Fruit fly (Drosophila melanogaster) whole organism, embryonic: ENCODE measurements around the gene spn-E.

ENCODE experiments used
- ATbp ChIP-seq: fragments of 200-800 bp; sonication (Bioruptor generic); optimal IDR thresholded peaks from 2 replicates; lab custom pipeline; 2017; ENCODE audit warnings: missing biosample characterization, mild to moderate bottlenecking, missing genetic modification characterization, missing genetic modification reagents
- Asciz ChIP-seq: fragments of 200-800 bp; sonication (Bioruptor generic); optimal IDR thresholded peaks from 2 replicates; lab custom pipeline; 2017; ENCODE audit warnings: missing biosample characterization, mild to moderate bottlenecking, missing genetic modification characterization, missing genetic modification reagents
- Atf6 ChIP-seq: fragments of 200-800 bp; sonication (Bioruptor generic); IDR thresholded peaks from 2 replicates; pipeline ENCODE4 v1.3.6; 2022; ENCODE audit warnings: missing biosample characterization, missing genetic modification characterization
- BtbVII ChIP-seq: fragments of 200-800 bp; sonication (Bioruptor generic); optimal IDR thresholded peaks from 3 replicates; lab custom pipeline; 2017; ENCODE audit warnings: missing biosample characterization, mild to moderate bottlenecking, missing genetic modification characterization
- CG11695 ChIP-seq: fragments of 200-800 bp; sonication (Bioruptor generic); IDR thresholded peaks from 3 replicates; pipeline ENCODE4 v1.3.6; 2022; ENCODE audit warnings: missing biosample characterization, missing genetic modification characterization
- CG13624 ChIP-seq: fragments of 200-800 bp; sonication (Bioruptor generic); optimal IDR thresholded peaks from 2 replicates; lab custom pipeline; 2016; ENCODE audit warnings: missing biosample characterization, missing genetic modification characterization
- CG13775 ChIP-seq: fragments of 200-800 bp; sonication (Bioruptor generic); optimal IDR thresholded peaks from 3 replicates; lab custom pipeline; 2017; ENCODE audit warnings: missing biosample characterization, mild to moderate bottlenecking, missing genetic modification characterization
- CG14441 ChIP-seq: fragments of 200-800 bp; sonication (Bioruptor generic); IDR thresholded peaks from 2 replicates; pipeline ENCODE4 v1.3.6; 2022; ENCODE audit warnings: missing biosample characterization, missing genetic modification characterization
- CG14710 ChIP-seq: fragments of 200-800 bp; sonication (Bioruptor generic); optimal IDR thresholded peaks from 3 replicates; lab custom pipeline; 2019; ENCODE audit warnings: missing biosample characterization, mild to moderate bottlenecking, missing genetic modification characterization, moderate library complexity
- CG17802 ChIP-seq: fragments of 200-800 bp; sonication (Bioruptor generic); optimal IDR thresholded peaks from 2 replicates; lab custom pipeline; 2018; ENCODE audit warnings: missing biosample characterization, mild to moderate bottlenecking, missing genetic modification characterization, moderate library complexity
- CG2120 ChIP-seq: fragments of 200-800 bp; sonication (Bioruptor generic); optimal IDR thresholded peaks from 3 replicates; lab custom pipeline; 2016; ENCODE audit warnings: missing biosample characterization, missing genetic modification characterization
- CG2889 ChIP-seq: fragments of 200-800 bp; sonication (Bioruptor generic); IDR thresholded peaks from 3 replicates; pipeline ENCODE4 v1.3.6; 2022; ENCODE audit warnings: missing biosample characterization, missing genetic modification characterization
- CG32532 ChIP-seq: fragments of 200-800 bp; sonication (Bioruptor generic); IDR thresholded peaks from 2 replicates; pipeline ENCODE4 v1.3.6; 2022; ENCODE audit warnings: missing biosample characterization, missing genetic modification characterization
- CG34422 ChIP-seq: fragments of 200-800 bp; sonication (Bioruptor generic); IDR thresholded peaks from 3 replicates; pipeline ENCODE4 v1.3.6; 2022; ENCODE audit warnings: missing biosample characterization, missing genetic modification characterization
- CG3838 ChIP-seq: fragments of 200-800 bp; sonication (Bioruptor generic); optimal IDR thresholded peaks from 3 replicates; lab custom pipeline; 2016; ENCODE audit warnings: missing biosample characterization, missing genetic modification characterization
- CG3995 ChIP-seq: fragments of 200-800 bp; sonication (Bioruptor generic); optimal IDR thresholded peaks from 3 replicates; lab custom pipeline; 2016; ENCODE audit warnings: missing biosample characterization, missing genetic modification characterization
- CG4328 ChIP-seq: fragments of 200-800 bp; sonication (Bioruptor generic); optimal IDR thresholded peaks from 3 replicates; lab custom pipeline; 2017; ENCODE audit warnings: missing biosample characterization, missing genetic modification reagents, missing genetic modification characterization
- CG4617 ChIP-seq: fragments of 200-800 bp; sonication (Bioruptor generic); optimal IDR thresholded peaks from 3 replicates; lab custom pipeline; 2016; ENCODE audit warnings: missing biosample characterization, missing genetic modification characterization, borderline replicate concordance
- CG6254 ChIP-seq: fragments of 200-800 bp; sonication (Bioruptor generic); optimal IDR thresholded peaks from 3 replicates; lab custom pipeline; 2017; ENCODE audit warnings: mild to moderate bottlenecking, missing biosample characterization, missing genetic modification reagents, missing genetic modification characterization
- CG8924 ChIP-seq: fragments of 200-800 bp; optimal IDR thresholded peaks from 3 replicates; lab custom pipeline; 2019; ENCODE audit warnings: missing biosample characterization, mild to moderate bottlenecking, missing genetic modification characterization, moderate library complexity
- CG9727 ChIP-seq: fragments of 200-800 bp; sonication (Bioruptor generic); optimal IDR thresholded peaks from 3 replicates; lab custom pipeline; 2017; ENCODE audit warnings: missing biosample characterization, mild to moderate bottlenecking, missing genetic modification characterization
- CG9876 ChIP-seq: fragments of 200-800 bp; sonication (Bioruptor generic); optimal IDR thresholded peaks from 2 replicates; lab custom pipeline; 2016; ENCODE audit warnings: missing biosample characterization, missing genetic modification characterization
- CTCF ChIP-seq: fragments of 200-800 bp; sonication (Bioruptor generic); optimal IDR thresholded peaks from 2 replicates; lab custom pipeline; 2017; ENCODE audit warnings: missing biosample characterization, mild to moderate bottlenecking, missing genetic modification characterization, moderate library complexity
- CkIIα-i1 ChIP-seq: fragments of 200-800 bp; sonication (Bioruptor generic); IDR thresholded peaks from 2 replicates; pipeline ENCODE4 v1.3.6; 2022; ENCODE audit warnings: missing biosample characterization, missing genetic modification characterization
- E2f1 ChIP-seq: fragments of 200-800 bp; sonication (Bioruptor generic); IDR thresholded peaks from 2 replicates; pipeline ENCODE4 v1.3.6; 2022; ENCODE audit warnings: missing biosample characterization, missing genetic modification characterization
- Hsf ChIP-seq: fragments of 200-800 bp; sonication (Bioruptor generic); optimal IDR thresholded peaks from 3 replicates; lab custom pipeline; 2016; ENCODE audit warnings: missing biosample characterization, missing genetic modification characterization
- Lhr ChIP-seq: fragments of 200-800 bp; sonication (Bioruptor generic); optimal IDR thresholded peaks from 3 replicates; lab custom pipeline; 2017; ENCODE audit warnings: mild to moderate bottlenecking, missing biosample characterization, missing genetic modification reagents, missing genetic modification characterization
- Lim3 ChIP-seq: fragments of 200-800 bp; sonication (Bioruptor generic); IDR thresholded peaks from 2 replicates; pipeline ENCODE4 v1.3.6; 2022; ENCODE audit warnings: missing biosample characterization, missing genetic modification characterization
- MESR4 ChIP-seq: fragments of 200-800 bp; sonication (Bioruptor generic); optimal IDR thresholded peaks from 2 replicates; lab custom pipeline; 2018; ENCODE audit warnings: missing biosample characterization, mild to moderate bottlenecking, missing genetic modification characterization, moderate library complexity
- Max ChIP-seq: fragments of 200-800 bp; sonication (Bioruptor generic); optimal IDR thresholded peaks from 2 replicates; lab custom pipeline; 2016; ENCODE audit warnings: missing biosample characterization, mild to moderate bottlenecking, missing genetic modification characterization
- Opbp ChIP-seq: fragments of 200-800 bp; sonication (Bioruptor generic); IDR thresholded peaks from 3 replicates; pipeline ENCODE4 v1.3.6; 2022; ENCODE audit warnings: missing biosample characterization, missing genetic modification characterization; ENCODE audit not compliant: partially characterized antibody
- Rfx ChIP-seq: fragments of 200-800 bp; sonication (Bioruptor generic); IDR thresholded peaks from 2 replicates; pipeline ENCODE4 v1.3.6; 2022; ENCODE audit warnings: missing biosample characterization, missing genetic modification characterization
- Sry-δ ChIP-seq: fragments of 200-800 bp; sonication (Bioruptor generic); optimal IDR thresholded peaks from 2 replicates; lab custom pipeline; 2016; ENCODE audit warnings: missing biosample characterization, missing genetic modification characterization
- Trl ChIP-seq, 3 experiments: fragments of >200 bp in 2 of 3; fragments of 200-800 bp in 1 of 3; sonication (Bioruptor generic) in 1 of 3; optimal IDR thresholded peaks; 2 replicates in 1 of 3; 3 replicates in 2 of 3; lab custom pipeline; 2016 to 2017; ENCODE audit warnings: missing biosample characterization in 1 of 3, missing genetic modification characterization in 1 of 3
- abd-A ChIP-seq: fragments of 200-800 bp; sonication (Bioruptor generic); optimal IDR thresholded peaks from 3 replicates; lab custom pipeline; 2019; ENCODE audit warnings: missing biosample characterization, mild to moderate bottlenecking, missing genetic modification characterization, moderate library complexity
- amos ChIP-seq: fragments of 200-800 bp; sonication (Bioruptor generic); IDR thresholded peaks from 2 replicates; pipeline ENCODE4 v1.3.6; 2022; ENCODE audit warnings: missing biosample characterization, missing genetic modification characterization; ENCODE audit not compliant: partially characterized antibody
- ash1 ChIP-seq: fragments of 200-800 bp; sonication (Bioruptor generic); optimal IDR thresholded peaks from 2 replicates; lab custom pipeline; 2018; ENCODE audit warnings: missing biosample characterization, mild to moderate bottlenecking, missing genetic modification characterization
- ato ChIP-seq: fragments of 200-800 bp; sonication (Bioruptor generic); IDR thresholded peaks from 2 replicates; pipeline ENCODE4 v1.3.6; 2022; ENCODE audit warnings: missing biosample characterization, missing genetic modification characterization; ENCODE audit not compliant: partially characterized antibody
- az2 ChIP-seq: fragments of 200-800 bp; sonication (Bioruptor generic); optimal IDR thresholded peaks from 3 replicates; lab custom pipeline; 2016; ENCODE audit warnings: missing biosample characterization, missing genetic modification characterization
- cad ChIP-seq: fragments of >200 bp; optimal IDR thresholded peaks from 2 replicates; lab custom pipeline; 2017; ENCODE audit warnings: missing biosample characterization, missing genetic modification characterization
- croc ChIP-seq: fragments of 200-800 bp; sonication (Bioruptor generic); conservative IDR thresholded peaks from 3 replicates; pipeline ENCODE4 v1.3.6; 2022; ENCODE audit warnings: missing biosample characterization, missing genetic modification characterization
- fd64A ChIP-seq: fragments of 200-800 bp; sonication (Bioruptor generic); optimal IDR thresholded peaks from 3 replicates; lab custom pipeline; 2018; ENCODE audit warnings: missing biosample characterization, mild to moderate bottlenecking, missing genetic modification characterization
- maf-S ChIP-seq: fragments of 200-800 bp; sonication (Bioruptor generic); optimal IDR thresholded peaks from 2 replicates; lab custom pipeline; 2016; ENCODE audit warnings: missing biosample characterization, missing genetic modification characterization
- pfk ChIP-seq: fragments of 200-800 bp; sonication (Bioruptor generic); optimal IDR thresholded peaks from 2 replicates; lab custom pipeline; 2018; ENCODE audit warnings: missing biosample characterization, mild to moderate bottlenecking, missing genetic modification characterization, moderate library complexity
- pita ChIP-seq: fragments of 200-800 bp; sonication (Bioruptor generic); optimal IDR thresholded peaks from 2 replicates; lab custom pipeline; 2017; ENCODE audit warnings: missing biosample characterization, mild to moderate bottlenecking, missing genetic modification characterization
- row ChIP-seq: fragments of 200-800 bp; sonication (Bioruptor generic); IDR thresholded peaks from 3 replicates; pipeline ENCODE4 v1.3.6; 2022; ENCODE audit warnings: missing biosample characterization, missing genetic modification characterization
- schlank ChIP-seq: fragments of 200-800 bp; sonication (Bioruptor generic); optimal IDR thresholded peaks from 2 replicates; lab custom pipeline; 2018; ENCODE audit warnings: missing biosample characterization, mild to moderate bottlenecking, missing genetic modification characterization
- so ChIP-seq: fragments of 200-800 bp; sonication (Bioruptor generic); IDR thresholded peaks from 3 replicates; pipeline ENCODE4 v1.3.6; 2022; ENCODE audit warnings: missing biosample characterization, missing genetic modification characterization
- stwl ChIP-seq: fragments of 200-800 bp; sonication (Bioruptor generic); optimal IDR thresholded peaks from 3 replicates; lab custom pipeline; 2018; ENCODE audit warnings: missing biosample characterization, mild to moderate bottlenecking, missing genetic modification characterization, moderate library complexity
- tgo ChIP-seq: fragments of 200-800 bp; sonication (Bioruptor generic); IDR thresholded peaks from 3 replicates; pipeline ENCODE4 v1.3.6; 2022; ENCODE audit warnings: missing biosample characterization, missing genetic modification characterization
- z ChIP-seq: fragments of 200-800 bp; sonication (Bioruptor generic); IDR thresholded peaks from 3 replicates; pipeline ENCODE4 v1.3.6; 2022; ENCODE audit warnings: missing biosample characterization, missing genetic modification characterization

The spn-E gene

dm6 chr3R:15834375-15835031, 2.7 kb upstream of the spn-E start, which contains the start of the genes CG43317 and Arpc3A (continued):
- TF ChIP-seq Hsf (GFP tag; lab: Kevin White, UChicago): no peak
- TF ChIP-seq CG3838 (GFP tag; lab: Kevin White, UChicago): no peak
- no peak for TF ChIP-seq schlank
- TF ChIP-seq CG14441 (GFP tag; lab: Robert Waterston, UW): no peak
- no peak for TF ChIP-seq fd64A (GFP tag; lab: Kevin White, UChicago)
- no peak for TF ChIP-seq maf-S (GFP tag; lab: Kevin White, UChicago)
- TF ChIP-seq CG2889 (GFP tag; lab: Robert Waterston, UW): no peak
- TF ChIP-seq stwl (tag; lab: Kevin White, UChicago): peak; percentile 69
- TF ChIP-seq Opbp: 0 out of 3 replicates have a peak, but pooled peaks have one; percentile 40
- TF ChIP-seq so (GFP tag; lab: Robert Waterston, UW): no peak
- peak; percentile 4 for TF ChIP-seq CG2120 (GFP tag; lab: Kevin White, UChicago)
- no peak for TF ChIP-seq Max (GFP tag; lab: Kevin White, UChicago)
- TF ChIP-seq CG9727: no peak
- TF ChIP-seq az2 (GFP tag; lab: Kevin White, UChicago): no peak
- TF ChIP-seq CG14710 (tag; lab: Kevin White, UChicago): peak; percentile 22
- peak; percentile 48 for TF ChIP-seq Sry-δ (GFP tag; lab: Kevin White, UChicago)
- TF ChIP-seq CG8924 (tag; lab: Kevin White, UChicago): no peak
- no peak for TF ChIP-seq CG11695 (GFP tag; lab: Robert Waterston, UW)
- TF ChIP-seq E2f1 (GFP tag; lab: Robert Waterston, UW): no peak
- no peak for TF ChIP-seq CG13624 (GFP tag; lab: Kevin White, UChicago)
- no peak for TF ChIP-seq amos (GFP tag; lab: Robert Waterston, UW)
- TF ChIP-seq Rfx (GFP tag; lab: Robert Waterston, UW): no peak
- TF ChIP-seq CkIIα-i1: no peak
- no peak for TF ChIP-seq BtbVII (GFP tag; lab: Kevin White, UChicago)
- TF ChIP-seq ato (GFP tag; lab: Robert Waterston, UW): no peak
- no peak for TF ChIP-seq CG6254 (GFP tag; lab: Kevin White, UChicago)
- TF ChIP-seq CG3995 (GFP tag; lab: Kevin White, UChicago): peak; percentile 48
- TF ChIP-seq CG13775 (GFP tag; lab: Kevin White, UChicago): no peak
- TF ChIP-seq z (GFP tag; lab: Robert Waterston, UW): no peak
- TF ChIP-seq Lhr (GFP tag; lab: Kevin White, UChicago): no peak
- no peak for TF ChIP-seq CG9876 (GFP tag; lab: Kevin White, UChicago)
- TF ChIP-seq pfk (GFP tag; lab: Kevin White, UChicago): no peak
- no peak for TF ChIP-seq CG17802
- TF ChIP-seq pita (GFP tag; lab: Kevin White, UChicago): no peak
- TF ChIP-seq CTCF (GFP tag; lab: Kevin White, UChicago): no peak
- TF ChIP-seq CG4328 (GFP tag; lab: Kevin White, UChicago): no peak
- TF ChIP-seq Trl (optimal IDR thresholded peaks at IDR 0.05; lab: Kevin White, UChicago): no peak
- no peak for TF ChIP-seq Trl (GFP tag; optimal IDR thresholded peaks at IDR 0.05; lab: Kevin White, UChicago)
- no peak for TF ChIP-seq tgo (GFP tag; lab: Robert Waterston, UW)
- TF ChIP-seq CG34422 (GFP tag; lab: Robert Waterston, UW): no peak
- no peak for TF ChIP-seq Lim3 (GFP tag; lab: Robert Waterston, UW)
- TF ChIP-seq CG32532 (GFP tag; lab: Robert Waterston, UW): no peak
- no peak for TF ChIP-seq cad (GFP tag; lab: Kevin White, UChicago)
- TF ChIP-seq croc (GFP tag; lab: Robert Waterston, UW): no peak
- peak; percentile 56 for TF ChIP-seq CG4617 (GFP tag; lab: Kevin White, UChicago)
- no peak for TF ChIP-seq abd-A (tag; lab: Kevin White, UChicago)
- no peak for TF ChIP-seq Asciz
- peak; percentile 17; the same call in 1 of the 3 replicates for TF ChIP-seq row (GFP tag; lab: Robert Waterston, UW)
- TF ChIP-seq Atf6 (GFP tag; lab: Robert Waterston, UW): no peak
- no peak for TF ChIP-seq ash1
- no peak for TF ChIP-seq ATbp (GFP tag; lab: Kevin White, UChicago)
- TF ChIP-seq MESR4 (GFP tag; lab: Kevin White, UChicago): peak; percentile 48
